Worm (Caenorhabditis elegans) whole organism, L3 larva: ENCODE measurements around the gene F34H10.5.

Source experiments
- ZK546.5 ChIP-seq: sonication (generic microtip); optimal IDR thresholded peaks from 2 replicates; lab custom pipeline; 2017; ENCODE audit warnings: missing biosample characterization, missing genetic modification characterization
- ceh-82 ChIP-seq: fragments of 150-350 bp; optimal IDR thresholded peaks from 2 replicates; lab custom pipeline; 2014; ENCODE audit warnings: missing biosample characterization, missing genetic modification characterization
- ceh-9 ChIP-seq: sonication (generic microtip); optimal IDR thresholded peaks from 2 replicates; lab custom pipeline; 2018; ENCODE audit warnings: missing biosample characterization, missing genetic modification characterization
- lin-15B ChIP-seq: fragments of 150-350 bp; optimal IDR thresholded peaks from 2 replicates; lab custom pipeline; 2014; ENCODE audit warnings: missing biosample characterization, missing genetic modification characterization
- lin-39 ChIP-seq: fragments of 150-350 bp; optimal IDR thresholded peaks from 2 replicates; lab custom pipeline; 2018; ENCODE audit warnings: missing biosample characterization, missing genetic modification reagents, missing genetic modification characterization
- mdl-1 ChIP-seq: fragments of 150-350 bp; optimal IDR thresholded peaks from 2 replicates; lab custom pipeline; 2014; ENCODE audit warnings: missing biosample characterization, missing genetic modification characterization
- nhr-11 ChIP-seq: fragments of 150-350 bp; optimal IDR thresholded peaks from 2 replicates; lab custom pipeline; 2014; ENCODE audit warnings: missing biosample characterization, missing genetic modification characterization
- nhr-28 ChIP-seq: fragments of 150-350 bp; optimal IDR thresholded peaks from 2 replicates; lab custom pipeline; 2014; ENCODE audit warnings: missing biosample characterization, missing genetic modification characterization
- pha-4 ChIP-seq: fragments of 150-350 bp; optimal IDR thresholded peaks from 2 replicates; lab custom pipeline; 2014; ENCODE audit warnings: missing biosample characterization, missing genetic modification reagents, missing genetic modification characterization
- pqm-1 ChIP-seq: fragments of 150-350 bp; optimal IDR thresholded peaks from 2 replicates; lab custom pipeline; 2017; ENCODE audit warnings: missing biosample characterization, missing genetic modification characterization, inconsistent platforms
- skn-1 ChIP-seq: fragments of 150-350 bp; optimal IDR thresholded peaks from 2 replicates; lab custom pipeline; 2014; ENCODE audit warnings: missing biosample characterization, missing genetic modification characterization
- unc-62 ChIP-seq: fragments of 150-350 bp; sonication (generic microtip); optimal IDR thresholded peaks from 4 replicates; lab custom pipeline; 2014; ENCODE audit warnings: missing biosample characterization, missing genetic modification reagents, missing genetic modification characterization
- zag-1 ChIP-seq: fragments of 150-350 bp; optimal IDR thresholded peaks from 2 replicates; lab custom pipeline; 2014; ENCODE audit warnings: missing biosample characterization, missing genetic modification characterization

DNA sequence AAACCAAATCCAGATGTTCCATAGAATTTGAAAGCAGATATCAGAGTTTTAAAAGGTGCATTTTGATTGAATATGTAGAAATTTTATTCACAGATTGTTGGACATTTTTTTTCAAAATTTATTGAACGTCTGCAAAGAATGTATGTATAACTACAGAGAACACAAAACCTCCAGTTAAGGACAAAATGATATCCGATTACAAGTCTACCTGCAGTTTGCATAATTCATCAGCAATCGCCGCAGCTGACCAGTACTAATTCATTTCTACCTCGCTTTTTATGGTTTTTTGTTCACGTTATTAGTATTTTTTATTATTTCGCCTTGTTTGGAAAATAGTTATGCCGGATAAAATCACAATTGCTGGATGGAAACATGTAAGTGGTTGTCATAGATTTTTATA is 46.4 kb upstream of the F34H10.5 start, which contains the start of gene del-8:
- TF ChIP-seq nhr-11 (no peak), ZK546.5 (tag; lab: Kevin White, UChicago) (no peak), unc-62 (GFP tag; lab: Kevin White, UChicago) (no peak), ceh-82 (tag; lab: Kevin White, UChicago) (no peak), zag-1 (tag; lab: Kevin White, UChicago) (no peak), mdl-1 (tag; lab: Kevin White, UChicago) (no peak), nhr-28 (tag; lab: Kevin White, UChicago) (no peak), pha-4 (no peak), ceh-9 (tag; lab: Kevin White, UChicago) (no peak), pqm-1 (tag; lab: Kevin White, UChicago) (no peak), lin-39 (tag; lab: Kevin White, UChicago) (no peak), lin-15B (tag; lab: Kevin White, UChicago) (no peak), skn-1 (no peak)
